Fruit fly (Drosophila melanogaster): ENCODE measurements around the gene Lsd-2.

- TF ChIP-seq EcR (GFP tag; optimal IDR thresholded peaks at IDR 0.05), result no peak
- no peak for TF ChIP-seq usp (GFP tag; optimal IDR thresholded peaks at IDR 0.05)
- TF ChIP-seq psq (optimal IDR thresholded peaks at IDR 0.05), result no peak
- TF ChIP-seq CG8478 (optimal IDR thresholded peaks at IDR 0.05), result no peak
- TF ChIP-seq pan (optimal IDR thresholded peaks at IDR 0.05), result no peak
- no peak for TF ChIP-seq Dll (optimal IDR thresholded peaks at IDR 0.05)
Observed at dm6 chrX:15043013-15043699, 32.9 kb downstream of the Lsd-2 start.
